Worm (Caenorhabditis elegans) whole organism, young adult: ENCODE measurements around the gene msra-1.

ENCODE experiments used
- B0035.1 ChIP-seq: sonication (generic microtip); optimal IDR thresholded peaks from 2 replicates; lab custom pipeline; 2016; ENCODE audit warnings: missing genetic modification characterization, mild to moderate bottlenecking, missing compliant biosample characterization, missing genotype, missing genetic modification reagents
- F23B12.7 ChIP-seq: sonication (generic microtip); optimal IDR thresholded peaks from 2 replicates; lab custom pipeline; 2017; ENCODE audit warnings: missing genetic modification characterization, mild to moderate bottlenecking, missing compliant biosample characterization, antibody characterized with exemption, moderate library complexity; ENCODE audit not compliant: insufficient read depth
- F39B2.1 ChIP-seq: fragments of 200-800 bp; sonication (Bioruptor generic); IDR thresholded peaks from 2 replicates; pipeline ENCODE4 v1.3.6; 2022; ENCODE audit warnings: missing genetic modification reagents, missing genetic modification characterization, missing compliant biosample characterization
- F52B5.7 ChIP-seq: sonication (generic microtip); optimal IDR thresholded peaks from 2 replicates; lab custom pipeline; 2016; ENCODE audit warnings: mild to moderate bottlenecking, missing genetic modification characterization, missing compliant biosample characterization
- F55B11.4 ChIP-seq: sonication (generic microtip); optimal IDR thresholded peaks from 2 replicates; lab custom pipeline; 2016; ENCODE audit warnings: missing compliant biosample characterization, missing genetic modification characterization, borderline replicate concordance; ENCODE audit not compliant: insufficient read depth
- F57A8.1 ChIP-seq: fragments of 200-800 bp; sonication (Bioruptor generic); optimal IDR thresholded peaks from 2 replicates; lab custom pipeline; 2018; ENCODE audit warnings: mild to moderate bottlenecking, missing genetic modification characterization, moderate library complexity, missing compliant biosample characterization
- F57C9.4 ChIP-seq: sonication (generic microtip); optimal IDR thresholded peaks from 2 replicates; lab custom pipeline; 2017; ENCODE audit warnings: mild to moderate bottlenecking, missing genetic modification characterization, missing compliant biosample characterization
- T07F8.4 ChIP-seq: sonication (generic microtip); optimal IDR thresholded peaks from 2 replicates; lab custom pipeline; 2016; ENCODE audit warnings: mild to moderate bottlenecking, missing genetic modification characterization, moderate library complexity, missing compliant biosample characterization
- Y53G8AR.9 ChIP-seq: fragments of 200-800 bp; sonication (Bioruptor generic); conservative IDR thresholded peaks from 2 replicates; pipeline ENCODE4 v1.3.6; 2022; ENCODE audit warnings: missing genetic modification reagents, missing genetic modification characterization, missing compliant biosample characterization
- Y56A3A.18 ChIP-seq: fragments of 200-800 bp; sonication (Bioruptor generic); IDR thresholded peaks from 2 replicates; pipeline ENCODE4 v1.3.6; 2022; ENCODE audit warnings: missing genetic modification reagents, missing genetic modification characterization, missing compliant biosample characterization
- ZK185.1 ChIP-seq: sonication (generic microtip); optimal IDR thresholded peaks from 2 replicates; lab custom pipeline; 2016; ENCODE audit warnings: mild to moderate bottlenecking, missing genetic modification characterization, missing compliant biosample characterization; ENCODE audit not compliant: poor library complexity, severe bottlenecking
- aptf-2 ChIP-seq: fragments of 200-800 bp; sonication (Bioruptor generic); conservative IDR thresholded peaks from 2 replicates; pipeline ENCODE4 v1.3.6; 2022; ENCODE audit warnings: missing genetic modification reagents, missing genetic modification characterization, missing compliant biosample characterization
- atf-7 ChIP-seq: sonication (generic microtip); optimal IDR thresholded peaks from 2 replicates; lab custom pipeline; 2017; ENCODE audit warnings: mild to moderate bottlenecking, missing genetic modification characterization, missing compliant biosample characterization
- attf-3 ChIP-seq: fragments of 200-800 bp; sonication (Bioruptor generic); conservative IDR thresholded peaks from 2 replicates; pipeline ENCODE4 v1.3.6; 2022; ENCODE audit warnings: missing genetic modification reagents, missing genetic modification characterization, missing compliant biosample characterization
- attf-5 ChIP-seq: fragments of 200-800 bp; sonication (Bioruptor generic); optimal IDR thresholded peaks from 2 replicates; lab custom pipeline; 2018; ENCODE audit warnings: mild to moderate bottlenecking, missing genetic modification characterization, missing compliant biosample characterization
- cebp-2 ChIP-seq: fragments of 200-800 bp; sonication (Bioruptor generic); IDR thresholded peaks from 2 replicates; pipeline ENCODE4 v1.3.6; 2022; ENCODE audit warnings: missing genetic modification characterization, missing compliant biosample characterization
- ceh-40 ChIP-seq: fragments of 200-800 bp; sonication (Bioruptor generic); IDR thresholded peaks from 2 replicates; pipeline ENCODE4 v1.3.6; 2022; ENCODE audit warnings: missing genetic modification characterization, missing compliant biosample characterization
- ceh-91 ChIP-seq: fragments of 200-800 bp; sonication (Bioruptor generic); IDR thresholded peaks from 2 replicates; pipeline ENCODE4 v1.3.6; 2022; ENCODE audit warnings: missing genetic modification reagents, missing genetic modification characterization, missing compliant biosample characterization
- chd-7 ChIP-seq: sonication (generic microtip); optimal IDR thresholded peaks from 2 replicates; lab custom pipeline; 2016; ENCODE audit warnings: mild to moderate bottlenecking, missing genetic modification characterization, moderate library complexity, missing compliant biosample characterization
- die-1 ChIP-seq: sonication (generic microtip); optimal IDR thresholded peaks from 2 replicates; lab custom pipeline; 2016; ENCODE audit warnings: missing genotype, mild to moderate bottlenecking, missing genetic modification characterization, missing compliant biosample characterization
- dpff-1 ChIP-seq: sonication (generic microtip); optimal IDR thresholded peaks from 2 replicates; lab custom pipeline; 2017; ENCODE audit warnings: mild to moderate bottlenecking, missing genetic modification characterization, missing compliant biosample characterization
- egrh-3 ChIP-seq: fragments of 200-800 bp; sonication (Bioruptor generic); IDR thresholded peaks from 2 replicates; pipeline ENCODE4 v1.3.6; 2022; ENCODE audit warnings: missing genetic modification reagents, missing genetic modification characterization, missing compliant biosample characterization
- ekl-4 ChIP-seq: fragments of 200-800 bp; sonication (Bioruptor generic); IDR thresholded peaks from 2 replicates; pipeline ENCODE4 v1.3.6; 2022; ENCODE audit warnings: missing genetic modification reagents, missing genetic modification characterization, missing compliant biosample characterization
- ets-4 ChIP-seq: fragments of 200-800 bp; sonication (Bioruptor generic); optimal IDR thresholded peaks from 2 replicates; lab custom pipeline; 2018; ENCODE audit warnings: mild to moderate bottlenecking, missing genetic modification characterization, missing compliant biosample characterization
- gei-17 ChIP-seq: fragments of 200-800 bp; sonication (Bioruptor generic); optimal IDR thresholded peaks from 2 replicates; lab custom pipeline; 2018; ENCODE audit warnings: mild to moderate bottlenecking, missing genetic modification characterization, missing compliant biosample characterization
- him-1 ChIP-seq: sonication (generic microtip); optimal IDR thresholded peaks from 2 replicates; lab custom pipeline; 2016; ENCODE audit warnings: missing genotype, missing genetic modification reagents, missing genetic modification characterization, missing compliant biosample characterization
- hrde-1 ChIP-seq: sonication (generic microtip); optimal IDR thresholded peaks from 2 replicates; lab custom pipeline; 2016; ENCODE audit warnings: missing genetic modification characterization, mild to moderate bottlenecking, missing compliant biosample characterization, moderate library complexity, missing genotype, missing genetic modification reagents, borderline replicate concordance
- lag-1 ChIP-seq: fragments of 200-800 bp; sonication (Bioruptor generic); IDR thresholded peaks from 2 replicates; pipeline ENCODE4 v1.3.6; 2022; ENCODE audit warnings: missing genetic modification reagents, missing genetic modification characterization, missing compliant biosample characterization
- lin-26 ChIP-seq: fragments of 200-800 bp; sonication (Bioruptor generic); IDR thresholded peaks from 2 replicates; pipeline ENCODE4 v1.3.6; 2022; ENCODE audit warnings: missing genetic modification reagents, missing genetic modification characterization, missing compliant biosample characterization
- lin-54 ChIP-seq: fragments of 200-800 bp; sonication (Bioruptor generic); optimal IDR thresholded peaks from 2 replicates; lab custom pipeline; 2018; ENCODE audit warnings: mild to moderate bottlenecking, missing genetic modification characterization, missing compliant biosample characterization
- lir-1 ChIP-seq: fragments of 200-800 bp; sonication (Bioruptor generic); conservative IDR thresholded peaks from 2 replicates; pipeline ENCODE4 v1.3.6; 2022; ENCODE audit warnings: missing genetic modification reagents, missing genetic modification characterization, missing compliant biosample characterization
- madf-3 ChIP-seq: fragments of 200-800 bp; sonication (Bioruptor generic); IDR thresholded peaks from 2 replicates; pipeline ENCODE4 v1.3.6; 2022; ENCODE audit warnings: missing genetic modification reagents, missing genetic modification characterization, missing compliant biosample characterization
- madf-6 ChIP-seq: fragments of 200-800 bp; sonication (Bioruptor generic); IDR thresholded peaks from 2 replicates; pipeline ENCODE4 v1.3.6; 2022; ENCODE audit warnings: missing genetic modification reagents, missing genetic modification characterization, missing compliant biosample characterization
- madf-8 ChIP-seq: fragments of 200-800 bp; sonication (Bioruptor generic); conservative IDR thresholded peaks from 2 replicates; pipeline ENCODE4 v1.3.6; 2022; ENCODE audit warnings: missing genetic modification reagents, missing genetic modification characterization, missing compliant biosample characterization
- mel-28 ChIP-seq: sonication (generic microtip); optimal IDR thresholded peaks from 2 replicates; lab custom pipeline; 2016; ENCODE audit warnings: borderline replicate concordance, mild to moderate bottlenecking, missing genetic modification characterization, missing compliant biosample characterization
- mes-4 ChIP-seq: sonication (generic microtip); optimal IDR thresholded peaks from 2 replicates; lab custom pipeline; 2016; ENCODE audit warnings: missing genotype, missing genetic modification characterization, missing compliant biosample characterization
- nfya-1 ChIP-seq: sonication (generic microtip); optimal IDR thresholded peaks from 2 replicates; lab custom pipeline; 2017; ENCODE audit warnings: antibody characterized with exemption, missing compliant biosample characterization, missing genetic modification characterization, borderline replicate concordance; ENCODE audit not compliant: insufficient read depth
- nhr-27 ChIP-seq: fragments of 200-800 bp; sonication (Bioruptor generic); optimal IDR thresholded peaks from 2 replicates; lab custom pipeline; 2018; ENCODE audit warnings: mild to moderate bottlenecking, missing genetic modification characterization, moderate library complexity, missing compliant biosample characterization
- pbrm-1 ChIP-seq: fragments of 200-800 bp; sonication (Bioruptor generic); IDR thresholded peaks from 2 replicates; pipeline ENCODE4 v1.3.6; 2022; ENCODE audit warnings: missing genetic modification reagents, missing genetic modification characterization, missing compliant biosample characterization
- repo-1 ChIP-seq: sonication (generic microtip); optimal IDR thresholded peaks from 2 replicates; lab custom pipeline; 2017; ENCODE audit warnings: mild to moderate bottlenecking, missing genetic modification characterization, missing compliant biosample characterization
- sdz-38 ChIP-seq: sonication (generic microtip); optimal IDR thresholded peaks from 2 replicates; lab custom pipeline; 2016; ENCODE audit warnings: missing genotype, missing genetic modification characterization, missing compliant biosample characterization
- sea-2 ChIP-seq: fragments of 200-800 bp; sonication (Bioruptor generic); IDR thresholded peaks from 2 replicates; pipeline ENCODE4 v1.3.6; 2022; ENCODE audit warnings: missing genetic modification characterization, missing compliant biosample characterization
- snpc-1.3 ChIP-seq: sonication (generic microtip); optimal IDR thresholded peaks from 2 replicates; lab custom pipeline; 2017; ENCODE audit warnings: missing genetic modification characterization, mild to moderate bottlenecking, missing compliant biosample characterization, antibody characterized with exemption, moderate library complexity, missing genotype, missing genetic modification reagents; ENCODE audit not compliant: insufficient read depth
- somi-1 ChIP-seq: fragments of 200-800 bp; sonication (Bioruptor generic); optimal IDR thresholded peaks from 2 replicates; lab custom pipeline; 2018; ENCODE audit warnings: mild to moderate bottlenecking, missing genetic modification characterization, missing compliant biosample characterization
- unc-62 ChIP-seq: fragments of 150-350 bp; optimal IDR thresholded peaks from 2 replicates; lab custom pipeline; 2014; ENCODE audit warnings: missing biosample characterization, missing genetic modification reagents, missing genetic modification characterization
- zfh-2 ChIP-seq: fragments of 200-800 bp; sonication (Bioruptor generic); conservative IDR thresholded peaks from 2 replicates; pipeline ENCODE4 v1.3.6; 2022; ENCODE audit warnings: missing genetic modification reagents, missing genetic modification characterization, missing compliant biosample characterization
- ztf-18 ChIP-seq: sonication (generic microtip); optimal IDR thresholded peaks from 2 replicates; lab custom pipeline; 2016; ENCODE audit warnings: missing genotype, mild to moderate bottlenecking, missing genetic modification characterization, missing compliant biosample characterization
- ztf-22 ChIP-seq: fragments of 200-800 bp; sonication (Bioruptor generic); optimal IDR thresholded peaks from 2 replicates; lab custom pipeline; 2018; ENCODE audit warnings: mild to moderate bottlenecking, missing genetic modification characterization, moderate library complexity, missing compliant biosample characterization
- ztf-6 ChIP-seq: fragments of 200-800 bp; sonication (Bioruptor generic); IDR thresholded peaks from 2 replicates; pipeline ENCODE4 v1.3.6; 2022; ENCODE audit warnings: missing genetic modification reagents, missing genetic modification characterization, missing compliant biosample characterization

Gene msra-1

ce11 chrII:7319471-7319870 is 44.4 kb downstream of the msra-1 start (continued):
- no peak for TF ChIP-seq somi-1 (GFP tag; lab: Kevin White, UChicago)
- TF ChIP-seq nhr-27 (tag; lab: Kevin White, UChicago) = no peak
- TF ChIP-seq ztf-22 (GFP tag; lab: Kevin White, UChicago) = no peak
- TF ChIP-seq Y56A3A.18 (GFP tag; lab: Robert Waterston, UW) = no peak
- TF ChIP-seq F39B2.1 (GFP tag; lab: Robert Waterston, UW) = no peak
- TF ChIP-seq gei-17 (GFP tag; lab: Kevin White, UChicago) = no peak
- no peak for TF ChIP-seq madf-8 (GFP tag; lab: Robert Waterston, UW)
- TF ChIP-seq snpc-1.3 (tag; lab: Kevin White, UChicago) = no peak
- no peak for TF ChIP-seq zfh-2 (GFP tag; lab: Robert Waterston, UW)
- no peak for TF ChIP-seq lin-26 (GFP tag; lab: Robert Waterston, UW)
- no peak for TF ChIP-seq madf-6
- TF ChIP-seq attf-3 = no peak
- TF ChIP-seq lir-1 (GFP tag; lab: Robert Waterston, UW) = no peak
- TF ChIP-seq nfya-1 (tag; lab: Kevin White, UChicago) = no peak
- no peak for TF ChIP-seq F57A8.1 (GFP tag; lab: Kevin White, UChicago)
- TF ChIP-seq F23B12.7 (tag; lab: Kevin White, UChicago) = no peak
- no peak for TF ChIP-seq ekl-4 (GFP tag; lab: Robert Waterston, UW)
- TF ChIP-seq mes-4 (tag; lab: Kevin White, UChicago) = no peak
- TF ChIP-seq chd-7 (tag; lab: Kevin White, UChicago) = peak; percentile 78
- no peak for TF ChIP-seq hrde-1 (tag; lab: Kevin White, UChicago)
- TF ChIP-seq B0035.1 (tag; lab: Kevin White, UChicago) = peak; percentile 18
- 0 out of 2 replicates have a peak, but pooled peaks have one; percentile 19 for TF ChIP-seq madf-3 (GFP tag; lab: Robert Waterston, UW)
- no peak for TF ChIP-seq die-1
- no peak for TF ChIP-seq F55B11.4
- peak; percentile 60 for TF ChIP-seq atf-7
- TF ChIP-seq him-1 (tag; lab: Kevin White, UChicago) = no peak
- peak; percentile 19 for TF ChIP-seq F57C9.4 (tag; lab: Kevin White, UChicago)
- peak; percentile 53; the same call in 1 of the 2 replicates for TF ChIP-seq aptf-2 (GFP tag; lab: Robert Waterston, UW)
- TF ChIP-seq ceh-91 (GFP tag; lab: Robert Waterston, UW) = no peak
- no peak for TF ChIP-seq Y53G8AR.9 (GFP tag; lab: Robert Waterston, UW)
- TF ChIP-seq pbrm-1 = peak; percentile 58; the same call in 1 of the 2 replicates
- TF ChIP-seq lag-1 = no peak
- peak; percentile 67 for TF ChIP-seq repo-1 (tag; lab: Kevin White, UChicago)
- no peak for TF ChIP-seq lin-54 (GFP tag; lab: Kevin White, UChicago)
- TF ChIP-seq ztf-18 (tag; lab: Kevin White, UChicago) = no peak
- no peak for TF ChIP-seq ZK185.1 (tag; lab: Kevin White, UChicago)
- no peak for TF ChIP-seq ets-4
- TF ChIP-seq unc-62 (GFP tag; lab: Kevin White, UChicago) = no peak
- peak; percentile 90 for TF ChIP-seq F52B5.7 (tag; lab: Kevin White, UChicago)
- TF ChIP-seq egrh-3 (GFP tag; lab: Robert Waterston, UW) = no peak
- no peak for TF ChIP-seq cebp-2 (GFP tag; lab: Robert Waterston, UW)
- TF ChIP-seq sdz-38 (tag; lab: Kevin White, UChicago) = no peak
- TF ChIP-seq ztf-6 (GFP tag; lab: Robert Waterston, UW) = no peak
- peak; percentile 42 for TF ChIP-seq attf-5 (GFP tag; lab: Kevin White, UChicago)
- no peak for TF ChIP-seq sea-2 (GFP tag; lab: Robert Waterston, UW)
- TF ChIP-seq dpff-1 (tag; lab: Kevin White, UChicago) = no peak
- no peak for TF ChIP-seq ceh-40 (GFP tag; lab: Robert Waterston, UW)
- TF ChIP-seq mel-28 (tag; lab: Kevin White, UChicago) = no peak
- TF ChIP-seq T07F8.4 (tag; lab: Kevin White, UChicago) = no peak
